Worm (Caenorhabditis elegans): ENCODE data around the gene clec-252.

The clec-252 gene

ce11 chrV:18706063-18706620 lies 42.5 kb downstream of the clec-252 start, which contains the start of gene Y17D7C.1:
Y17D7C.1 (plus strand) TSS chrV:18706570.
- TF ChIP-seq aha-1 (tag) (peak; percentile 94), unc-62 (GFP tag; optimal IDR thresholded peaks at IDR 0.05 in 1 of 2) (peak in 1 of 2 experiments; percentile 4), unc-62 (tag; optimal IDR thresholded peaks at IDR 0.05) (no peak), ceh-20 (GFP tag; IDR thresholded peaks at IDR 0.05) (no peak), dmd-8 (GFP tag; IDR thresholded peaks at IDR 0.05) (peak; percentile 3; the same call in 1 of the 2 replicates), lin-29 (GFP tag; IDR thresholded peaks at IDR 0.05) (no peak), unc-130 (GFP tag; optimal IDR thresholded peaks at IDR 0.05) (no peak)

ce11 chrV:18705319-18706062 lies 43.1 kb downstream of the clec-252 start:
- TF ChIP-seq nhr-48 (tag; optimal IDR thresholded peaks at IDR 0.05) = no peak
- TF ChIP-seq daf-19 (GFP tag; conservative IDR thresholded peaks at IDR 0.05) = no peak
- no peak for TF ChIP-seq fkh-10 (GFP tag; optimal IDR thresholded peaks at IDR 0.05)
- no peak for TF ChIP-seq arid-1 (GFP tag; conservative IDR thresholded peaks at IDR 0.05)
- no peak for TF ChIP-seq ceh-28 (tag; optimal IDR thresholded peaks at IDR 0.05)
- no peak for TF ChIP-seq F37D6.2 (tag; optimal IDR thresholded peaks at IDR 0.05)
- TF ChIP-seq ceh-82 (tag; optimal IDR thresholded peaks at IDR 0.05) = no peak
- TF ChIP-seq lin-39 (tag; optimal IDR thresholded peaks at IDR 0.05) = no peak
- no peak for TF ChIP-seq snpc-4 (tag; optimal IDR thresholded peaks at IDR 0.05)
- no peak for TF ChIP-seq spr-1 (tag; optimal IDR thresholded peaks at IDR 0.05)
- TF ChIP-seq ZK337.2 (GFP tag; IDR thresholded peaks at IDR 0.05) = no peak
- TF ChIP-seq dmd-8 (GFP tag; IDR thresholded peaks at IDR 0.05) = peak; percentile 69
- TF ChIP-seq unc-39 (tag; optimal IDR thresholded peaks at IDR 0.05) = no peak
- TF ChIP-seq ztf-11 (tag; optimal IDR thresholded peaks at IDR 0.05) = no peak
- 0 out of 2 replicates have a peak, but pooled peaks have one; percentile 27 for TF ChIP-seq ctbp-1 (GFP tag; IDR thresholded peaks at IDR 0.05)
- TF ChIP-seq unc-62 (GFP tag; optimal IDR thresholded peaks at IDR 0.05 in 1 of 2) = peak in 1 of 2 experiments; percentile 83
- TF ChIP-seq unc-62 (tag; optimal IDR thresholded peaks at IDR 0.05) = no peak
- no peak for TF ChIP-seq Y75B8A.6 (GFP tag; IDR thresholded peaks at IDR 0.05)
- TF ChIP-seq snpc-1.2 (GFP tag; IDR thresholded peaks at IDR 0.05) = no peak
- no peak for TF ChIP-seq ceh-62 (tag; optimal IDR thresholded peaks at IDR 0.05)
- TF ChIP-seq ZK546.5 (tag; optimal IDR thresholded peaks at IDR 0.05) = no peak
- TF ChIP-seq dmd-6 (GFP tag; IDR thresholded peaks at IDR 0.05) = no peak
- 0 out of 2 replicates have a peak, but pooled peaks have one; percentile 51 for TF ChIP-seq tra-1 (GFP tag; IDR thresholded peaks at IDR 0.05)
- no peak for TF ChIP-seq F10B5.3 (tag; optimal IDR thresholded peaks at IDR 0.05)
- TF ChIP-seq egl-43 (GFP tag; IDR thresholded peaks at IDR 0.05) = no peak
- no peak for TF ChIP-seq T26A8.4 (GFP tag; IDR thresholded peaks at IDR 0.05)
- 0 out of 2 replicates have a peak, but pooled peaks have one; percentile 46 for TF ChIP-seq F26F4.8 (GFP tag; conservative IDR thresholded peaks at IDR 0.05)
- TF ChIP-seq R02D3.7 (tag; optimal IDR thresholded peaks at IDR 0.05) = no peak
- no peak for TF ChIP-seq nhr-41 (GFP tag; IDR thresholded peaks at IDR 0.05)
- no peak for TF ChIP-seq pqm-1 (tag; optimal IDR thresholded peaks at IDR 0.05)
- TF ChIP-seq nhr-6 (tag; optimal IDR thresholded peaks at IDR 0.05) = no peak
- TF ChIP-seq D1046.2 (GFP tag; IDR thresholded peaks at IDR 0.05) = 0 out of 2 replicates have a peak, but pooled peaks have one; percentile 24
- TF ChIP-seq ztf-7 (tag; optimal IDR thresholded peaks at IDR 0.05) = no peak
- TF ChIP-seq egl-27 (tag; optimal IDR thresholded peaks at IDR 0.05) = no peak
- peak; percentile 63; the same call in 1 of the 2 replicates for TF ChIP-seq dmd-9 (GFP tag; IDR thresholded peaks at IDR 0.05)
- no peak for TF ChIP-seq ceh-44 (GFP tag; IDR thresholded peaks at IDR 0.05)
- no peak for TF ChIP-seq set-16 (GFP tag; IDR thresholded peaks at IDR 0.05)
- TF ChIP-seq lin-15B (tag; optimal IDR thresholded peaks at IDR 0.05) = no peak
- TF ChIP-seq hmg-1.1 (GFP tag; IDR thresholded peaks at IDR 0.05) = no peak
- TF ChIP-seq rbr-2 (tag; optimal IDR thresholded peaks at IDR 0.05) = no peak
- TF ChIP-seq php-3 (GFP tag; IDR thresholded peaks at IDR 0.05) = no peak
- TF ChIP-seq lir-3 (tag; optimal IDR thresholded peaks at IDR 0.05) = no peak
- 0 out of 2 replicates have a peak, but pooled peaks have one; percentile 38 for TF ChIP-seq Y105C5A.15 (GFP tag; IDR thresholded peaks at IDR 0.05)
- TF ChIP-seq tag-97 (GFP tag; IDR thresholded peaks at IDR 0.05) = no peak
- 0 out of 2 replicates have a peak, but pooled peaks have one; percentile 2 for TF ChIP-seq F44E2.7 (GFP tag; IDR thresholded peaks at IDR 0.05)
